Worm (Caenorhabditis elegans): ENCODE data around the gene mlt-11.

DNA sequence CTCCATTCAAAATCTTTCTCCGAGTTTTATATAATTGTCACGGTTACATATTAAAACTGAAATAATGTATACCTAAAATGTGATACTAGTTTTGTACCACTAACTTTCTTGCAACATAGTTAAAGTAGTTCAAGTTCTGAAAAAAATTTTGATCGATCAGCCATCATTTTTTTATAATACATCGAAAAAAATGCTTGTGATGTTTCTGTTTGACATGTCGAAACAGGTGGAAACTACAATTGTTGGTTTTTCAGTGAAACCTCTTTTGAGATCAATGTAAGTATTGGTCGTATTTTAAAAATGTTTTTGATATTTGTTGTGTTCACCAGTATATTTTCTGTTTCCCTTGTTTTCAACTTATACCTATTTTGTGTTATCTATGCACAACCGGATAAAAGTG lies 27.7 kb upstream of the mlt-11 start, which contains the start of gene srxa-14:
- TF ChIP-seq nhr-28 (tag; optimal IDR thresholded peaks at IDR 0.05) (no peak), hlh-1 (tag; optimal IDR thresholded peaks at IDR 0.05) (no peak), snpc-4 (tag; optimal IDR thresholded peaks at IDR 0.05) (no peak), nhr-12 (tag; optimal IDR thresholded peaks at IDR 0.05) (no peak), flh-1 (GFP tag; optimal IDR thresholded peaks at IDR 0.05) (no peak), elt-3 (tag; optimal IDR thresholded peaks at IDR 0.05) (no peak), ztf-11 (tag; optimal IDR thresholded peaks at IDR 0.05) (no peak), mep-1 (tag; optimal IDR thresholded peaks at IDR 0.05) (no peak), M03D4.4 (tag; optimal IDR thresholded peaks at IDR 0.05) (no peak), ceh-39 (tag; optimal IDR thresholded peaks at IDR 0.05) (no peak), lin-32 (GFP tag; optimal IDR thresholded peaks at IDR 0.05) (no peak), sptf-1 (tag; optimal IDR thresholded peaks at IDR 0.05) (no peak)

Measured in whole organism, mixed stage, embryonic.